Fruit fly (Drosophila melanogaster): ENCODE data around the gene CG3744.

dm6 chr3R:24906648-24907047, 30.2 kb upstream of the CG3744 start:
- no peak for TF ChIP-seq CG2199 (GFP tag; IDR thresholded peaks at IDR 0.05)
- no peak for TF ChIP-seq CkIIα-i1 (GFP tag; IDR thresholded peaks at IDR 0.05)
- no peak for TF ChIP-seq CG9437 (GFP tag; optimal IDR thresholded peaks at IDR 0.05)
- no peak for TF ChIP-seq Ravus (GFP tag; IDR thresholded peaks at IDR 0.05)

All from whole organism, embryonic.